Worm (Caenorhabditis elegans) whole organism, mixed stage, embryonic: ENCODE measurements around the gene C34C12.6.

ENCODE experiments used
- mep-1 ChIP-seq: fragments of 150-350 bp; optimal IDR thresholded peaks from 2 replicates; lab custom pipeline; 2017; ENCODE audit warnings: missing biosample characterization, missing genetic modification reagents, missing genetic modification characterization, inconsistent platforms
- unc-39 ChIP-seq: fragments of 150-350 bp; optimal IDR thresholded peaks from 2 replicates; lab custom pipeline; 2014; ENCODE audit warnings: missing biosample characterization, missing genetic modification characterization

DNA sequence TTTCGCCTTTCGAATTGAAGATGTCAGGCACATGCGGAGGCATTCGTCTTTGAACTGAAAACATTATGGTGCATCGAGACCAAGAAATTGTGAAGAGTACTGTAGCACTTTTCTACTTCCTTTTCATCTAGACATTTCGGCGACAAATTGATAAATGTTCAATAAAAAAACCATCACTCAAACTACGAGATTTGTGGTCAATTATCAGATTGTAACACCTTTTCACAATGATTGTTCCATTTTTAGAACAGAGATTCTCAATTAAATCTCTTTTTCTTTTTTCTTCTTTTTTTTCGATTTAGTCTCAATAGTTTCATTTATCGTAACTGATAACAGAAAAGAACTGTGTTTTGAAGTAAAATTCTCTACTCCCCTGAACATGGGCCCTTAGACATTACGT, 3.7 kb downstream of the C34C12.6 start:
- no peak for TF ChIP-seq unc-39 (tag; lab: Kevin White, UChicago)
- TF ChIP-seq mep-1 (tag; lab: Kevin White, UChicago), result no peak
